Worm (Caenorhabditis elegans) whole organism, L4/young adult: ENCODE results near the gene C08F11.1.
"Not testable (repeated sequence)": the region's sequence is repeated elsewhere in the genome, so short reads cannot be mapped to it uniquely, and the experiment has no call there.

Source experiments
- W03F9.2 ChIP-seq: fragments of 150-350 bp; optimal IDR thresholded peaks from 2 replicates; lab custom pipeline; 2014; ENCODE audit warnings: missing biosample characterization, missing genetic modification characterization
- dao-5 ChIP-seq: sonication (generic microtip); optimal IDR thresholded peaks from 2 replicates; lab custom pipeline; 2016; ENCODE audit warnings: missing genotype, missing genetic modification characterization, moderate library complexity, missing compliant biosample characterization
- him-1 ChIP-seq: sonication (generic microtip); optimal IDR thresholded peaks from 2 replicates; lab custom pipeline; 2016; ENCODE audit warnings: missing genotype, missing genetic modification reagents, missing genetic modification characterization, missing compliant biosample characterization

Gene C08F11.1

DNA sequence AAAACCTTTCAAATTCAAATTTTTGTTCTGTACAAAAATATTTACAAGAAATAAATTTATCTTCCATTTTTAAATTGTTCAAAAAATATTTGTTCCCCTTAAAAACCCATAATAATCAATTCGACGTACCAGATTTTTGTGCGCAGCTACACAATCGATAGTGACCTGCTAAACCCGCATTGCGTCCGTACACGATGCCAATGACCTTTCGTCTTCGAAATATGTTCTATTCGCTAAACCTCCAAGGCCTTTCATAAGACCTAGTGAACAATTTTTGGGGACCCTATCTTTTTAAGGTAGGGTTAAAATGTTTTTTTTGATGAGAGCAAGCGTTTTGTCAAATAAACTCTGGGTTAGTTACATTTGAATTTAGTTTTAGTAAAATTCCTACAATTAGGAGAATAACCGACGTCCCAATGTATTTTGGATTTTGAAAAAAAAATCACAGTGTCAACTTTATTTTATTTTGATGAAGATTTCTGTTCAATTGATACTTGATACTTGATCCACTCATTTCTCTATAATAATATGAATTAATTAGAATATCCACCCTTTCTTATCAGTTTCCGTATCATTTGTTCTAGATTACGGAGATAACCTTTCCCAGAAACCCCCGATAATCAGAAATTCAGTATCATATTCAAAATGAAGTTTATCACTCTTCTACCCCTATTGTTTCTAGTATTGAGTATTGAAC, 21.5 kb upstream of the C08F11.1 start, which contains the start of gene Y45F10B.59:
Gene Y45F10B.59, plus strand, starts transcription at position 647 of the 697 bp plus-strand sequence.
- no peak for TF ChIP-seq dao-5 (tag; lab: Kevin White, UChicago)
- TF ChIP-seq W03F9.2 (tag; lab: Kevin White, UChicago) = no peak
- no peak for TF ChIP-seq him-1

DNA sequence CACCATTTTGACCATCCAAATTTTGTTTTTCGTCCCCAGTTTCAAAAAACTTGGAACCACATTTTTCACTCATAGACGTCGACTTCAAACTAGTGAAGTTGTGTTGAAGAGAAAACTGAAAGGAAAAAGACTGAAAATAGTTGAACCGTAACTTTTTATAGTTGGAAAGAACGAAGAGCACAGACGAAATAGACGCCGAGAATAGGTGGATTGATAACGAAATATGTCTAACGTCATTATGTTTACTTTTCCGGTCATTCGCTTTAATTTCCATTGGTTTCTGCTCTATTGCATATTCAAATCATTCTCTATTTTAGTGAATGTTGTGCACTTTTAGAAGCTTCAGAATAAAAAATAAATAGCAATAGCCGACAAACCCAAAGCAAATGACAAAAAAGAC, 13.9 kb upstream of the C08F11.1 start, which contains the start of gene C08F11.13:
Gene C08F11.13, minus strand, starts transcription at position 138 of the 400 bp plus-strand sequence.
- TF ChIP-seq him-1 (no peak), W03F9.2 (tag; lab: Kevin White, UChicago) (no peak), dao-5 (tag; lab: Kevin White, UChicago) (no peak)

DNA sequence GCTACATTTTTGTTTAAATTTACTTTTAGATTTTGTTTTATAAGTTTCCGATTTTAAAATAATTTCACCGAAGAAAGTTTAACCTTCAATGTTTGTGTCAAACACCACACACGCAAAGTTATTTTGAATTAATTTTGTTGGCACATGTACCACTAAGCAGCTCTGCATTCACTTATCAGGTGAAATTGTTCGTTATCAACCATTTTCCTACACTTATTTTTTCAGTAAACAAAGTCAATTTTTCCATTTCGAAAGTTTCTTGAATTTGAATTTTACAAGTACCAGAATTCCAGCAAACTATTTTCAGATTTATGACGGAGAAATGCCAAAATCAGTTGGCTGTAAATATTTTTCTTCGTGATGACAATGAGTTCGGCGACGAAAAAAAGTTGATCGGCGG, 4.4 kb upstream of the C08F11.1 start, which contains the start of gene C08F11.3:
Gene C08F11.3, plus strand, starts transcription at position 301 of the 400 bp plus-strand sequence.
- TF ChIP-seq him-1 (no peak), W03F9.2 (tag; lab: Kevin White, UChicago) (no peak), dao-5 (tag; lab: Kevin White, UChicago) (no peak)

DNA sequence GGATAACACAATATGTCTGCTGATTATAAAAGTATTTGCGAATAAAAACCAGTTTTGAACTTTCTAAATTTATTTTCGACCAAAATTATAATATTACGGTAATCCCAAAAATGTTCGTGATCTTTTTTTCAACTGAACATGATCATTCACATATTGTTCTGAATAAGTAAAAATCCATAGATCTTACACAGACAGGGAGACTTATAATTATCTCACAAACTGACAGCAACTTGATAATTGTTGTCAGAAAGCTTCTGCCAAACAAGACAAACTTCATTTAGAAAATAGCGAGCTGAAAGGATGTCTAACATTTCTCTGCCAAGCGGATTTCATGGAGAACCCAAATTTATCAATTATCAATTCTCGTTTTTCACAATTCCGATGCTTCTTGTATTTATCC, 2.8 kb downstream of the C08F11.1 start, which contains the start of gene sru-21:
Gene sru-21, plus strand, starts transcription at position 301 of the 400 bp plus-strand sequence.
- TF ChIP-seq him-1 (no peak), W03F9.2 (tag; lab: Kevin White, UChicago) (no peak), dao-5 (tag; lab: Kevin White, UChicago) (no peak)

DNA sequence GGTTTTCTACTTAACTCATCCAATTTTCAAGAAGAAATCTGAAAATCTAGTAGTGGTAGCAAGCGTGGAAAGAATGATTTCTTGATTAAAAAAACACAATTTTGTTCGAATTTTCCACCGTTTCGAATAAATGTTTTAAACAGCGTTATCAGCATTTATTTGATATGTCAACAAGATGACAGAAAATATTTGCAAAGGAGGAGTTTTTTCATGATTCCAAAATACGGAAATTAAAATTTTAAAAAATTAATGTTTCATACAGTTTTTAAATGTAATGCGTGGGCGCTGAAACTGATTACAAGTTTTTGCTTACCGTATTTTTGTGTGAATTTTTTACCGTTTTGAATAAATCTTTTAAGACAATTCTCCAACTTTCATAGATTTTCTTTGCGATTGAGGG, 9.0 kb downstream of the C08F11.1 start:
- TF ChIP-seq dao-5 (tag; lab: Kevin White, UChicago) = no peak
- no peak for TF ChIP-seq W03F9.2 (tag; lab: Kevin White, UChicago)
- no peak for TF ChIP-seq him-1

DNA sequence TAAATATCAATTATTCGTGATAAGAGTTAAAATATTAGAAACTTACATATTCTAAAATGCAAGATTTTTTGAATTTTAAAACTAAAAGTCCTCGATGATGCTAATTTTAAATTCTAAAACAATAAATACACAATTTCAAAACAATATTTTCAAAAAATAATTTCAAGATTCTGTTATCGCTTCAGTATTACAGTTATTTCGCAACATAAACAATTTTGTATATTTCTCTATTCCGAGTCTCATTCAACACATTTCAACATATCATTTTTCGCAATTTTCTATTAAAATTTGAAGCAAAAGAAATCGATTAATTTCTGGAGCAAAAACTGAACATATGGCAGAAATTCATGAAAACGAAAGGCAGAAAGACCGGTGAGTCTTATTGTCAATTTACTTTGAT, 9.5 kb downstream of the C08F11.1 start, which contains the start of gene fbxa-98:
Gene fbxa-98, plus strand, starts transcription at position 243 of the 400 bp plus-strand sequence.
- TF ChIP-seq him-1 = no peak
- TF ChIP-seq W03F9.2 (tag; lab: Kevin White, UChicago) = no peak
- no peak for TF ChIP-seq dao-5 (tag; lab: Kevin White, UChicago)

DNA sequence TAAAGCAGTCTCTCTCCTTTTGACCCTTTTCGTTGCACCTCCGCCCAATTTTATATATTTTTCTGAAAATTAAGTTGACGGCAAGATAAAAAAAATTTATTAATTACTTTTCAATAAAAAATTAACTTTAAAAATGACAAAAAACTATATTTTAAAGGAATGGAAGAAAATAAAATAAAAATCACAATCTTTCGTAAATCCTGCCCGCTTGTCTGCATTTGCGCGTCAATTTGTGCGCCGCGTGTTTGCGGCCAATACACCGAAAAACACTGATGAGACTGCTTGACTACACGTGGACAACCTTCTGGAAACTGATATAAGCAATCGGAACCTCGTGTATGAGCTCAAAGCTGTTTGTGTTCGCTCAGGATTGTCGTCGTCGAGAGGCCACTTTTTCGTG, 13.3 kb downstream of the C08F11.1 start, which contains the start of gene C08F11.7:
Gene C08F11.7, plus strand, starts transcription at position 301 of the 400 bp plus-strand sequence.
- TF ChIP-seq him-1 = no peak
- TF ChIP-seq dao-5 (tag; lab: Kevin White, UChicago) = no peak
- TF ChIP-seq W03F9.2 (tag; lab: Kevin White, UChicago) = no peak

DNA sequence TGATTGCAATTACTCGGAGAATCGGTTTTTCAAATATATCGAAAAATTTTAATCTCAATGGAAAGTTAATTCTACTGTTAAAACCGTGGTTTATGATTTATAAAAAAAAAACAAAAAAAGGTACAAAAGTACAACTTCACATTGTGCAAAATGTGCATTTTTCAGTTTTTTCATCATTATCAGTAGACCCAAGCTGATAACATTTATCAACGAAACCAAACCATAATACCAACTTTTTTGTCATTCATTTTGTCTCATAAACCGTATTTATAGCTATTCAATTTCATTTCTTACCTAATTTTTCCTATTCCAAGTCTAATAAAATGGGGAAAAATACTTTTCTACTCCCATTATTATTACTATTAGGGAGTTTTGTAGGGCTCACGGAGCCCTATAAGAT, 15.4 kb downstream of the C08F11.1 start, which contains the start of gene ugt-22:
Gene ugt-22, plus strand, starts transcription at position 234 of the 400 bp plus-strand sequence.
- TF ChIP-seq W03F9.2 (tag; lab: Kevin White, UChicago) = no peak
- no peak for TF ChIP-seq him-1
- no peak for TF ChIP-seq dao-5 (tag; lab: Kevin White, UChicago)

DNA sequence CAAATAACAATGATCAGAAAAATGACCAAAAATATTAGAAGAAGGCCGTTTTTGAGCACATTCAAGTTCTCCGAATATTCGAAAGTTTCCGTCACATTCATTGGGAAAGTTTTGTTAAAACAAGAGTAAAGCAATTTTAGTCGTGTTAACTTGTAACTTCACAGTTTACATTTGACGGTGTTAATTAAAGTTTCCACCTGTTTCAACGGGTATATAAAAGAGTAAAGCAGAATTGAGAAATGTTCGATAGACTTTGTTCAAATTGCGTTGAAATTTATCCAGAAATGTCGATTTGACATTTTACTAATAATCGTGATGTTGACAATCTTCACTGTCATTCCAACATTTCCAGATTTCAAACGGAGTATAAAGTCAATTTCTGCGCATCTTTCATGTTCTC, 22.2 kb downstream of the C08F11.1 start, which contains the start of gene srz-29:
Gene srz-29, minus strand, starts transcription at position 101 of the 400 bp plus-strand sequence.
- no peak for TF ChIP-seq him-1
- no peak for TF ChIP-seq dao-5 (tag; lab: Kevin White, UChicago)
- TF ChIP-seq W03F9.2 (tag; lab: Kevin White, UChicago) = no peak

DNA sequence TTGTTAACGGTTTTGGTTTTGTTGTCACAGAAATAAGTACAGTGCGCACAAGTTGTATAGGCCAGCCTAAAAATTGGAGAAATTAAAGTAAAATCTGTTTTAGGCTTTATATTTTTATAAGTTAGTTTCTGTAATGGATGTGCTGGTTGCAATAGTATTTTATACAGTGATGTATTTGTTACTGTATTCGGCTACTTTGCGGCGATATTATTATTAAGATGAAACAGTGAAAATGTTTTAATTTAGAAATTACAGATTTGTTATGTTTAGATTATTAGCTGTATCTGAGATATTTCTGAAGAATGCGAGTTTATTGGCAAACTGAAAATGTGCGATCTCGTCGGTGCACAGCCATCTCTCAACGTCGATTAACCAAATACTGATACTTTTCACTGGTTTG, 23.9 kb downstream of the C08F11.1 start, which contains the start of gene ule-4:
Gene ule-4, minus strand, starts transcription at position 101 of the 400 bp plus-strand sequence.
- TF ChIP-seq him-1 = no peak
- no peak for TF ChIP-seq W03F9.2 (tag; lab: Kevin White, UChicago)
- TF ChIP-seq dao-5 (tag; lab: Kevin White, UChicago) = no peak

DNA sequence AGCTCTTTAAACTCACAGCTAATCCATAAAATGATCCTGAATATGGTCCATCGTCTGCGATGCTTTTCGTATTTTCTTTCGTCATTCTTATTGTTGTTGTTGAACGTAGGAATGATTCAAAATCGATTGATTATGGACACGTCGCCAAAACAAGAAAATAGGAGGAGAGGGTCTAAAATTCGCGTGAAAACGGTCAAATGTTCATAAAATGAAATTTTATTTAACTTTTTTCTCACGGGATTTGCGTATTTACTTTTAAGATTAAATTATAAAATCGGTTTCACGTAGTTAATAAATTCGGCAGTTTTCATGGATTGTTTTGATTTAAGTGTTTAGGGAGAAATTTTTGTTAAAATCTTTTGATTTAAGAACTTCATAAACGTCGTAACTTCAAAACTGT, 25.5 kb downstream of the C08F11.1 start, which contains the start of gene C08F11.10:
Gene C08F11.10, minus strand, starts transcription at position 101 of the 400 bp plus-strand sequence.
- TF ChIP-seq him-1 (no peak), W03F9.2 (tag; lab: Kevin White, UChicago) (no peak), dao-5 (tag; lab: Kevin White, UChicago) (no peak)

DNA sequence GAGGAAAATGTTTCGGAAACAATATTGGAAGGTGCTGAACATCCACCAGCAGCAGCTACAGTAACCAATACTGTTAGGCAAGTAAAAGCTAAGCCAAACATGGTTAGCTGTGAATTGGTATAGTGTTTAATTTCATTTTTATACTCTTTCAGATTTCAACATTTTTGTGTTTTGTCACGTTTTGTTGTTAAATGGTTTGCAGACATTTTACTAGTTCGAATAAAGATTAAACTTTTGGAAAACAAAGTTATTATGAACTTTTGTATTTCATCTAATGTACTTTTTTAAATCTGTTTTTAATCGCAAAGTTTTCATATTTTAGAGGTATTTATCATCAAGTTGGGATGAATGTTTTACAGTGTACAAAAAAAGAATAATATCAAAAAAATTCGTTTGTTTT, 26.6 kb downstream of the C08F11.1 start, which contains the start of gene C08F11.17:
Gene C08F11.17, minus strand, starts transcription at position 101 of the 400 bp plus-strand sequence.
- no peak for TF ChIP-seq him-1
- TF ChIP-seq dao-5 (tag; lab: Kevin White, UChicago) = no peak
- no peak for TF ChIP-seq W03F9.2 (tag; lab: Kevin White, UChicago)

DNA sequence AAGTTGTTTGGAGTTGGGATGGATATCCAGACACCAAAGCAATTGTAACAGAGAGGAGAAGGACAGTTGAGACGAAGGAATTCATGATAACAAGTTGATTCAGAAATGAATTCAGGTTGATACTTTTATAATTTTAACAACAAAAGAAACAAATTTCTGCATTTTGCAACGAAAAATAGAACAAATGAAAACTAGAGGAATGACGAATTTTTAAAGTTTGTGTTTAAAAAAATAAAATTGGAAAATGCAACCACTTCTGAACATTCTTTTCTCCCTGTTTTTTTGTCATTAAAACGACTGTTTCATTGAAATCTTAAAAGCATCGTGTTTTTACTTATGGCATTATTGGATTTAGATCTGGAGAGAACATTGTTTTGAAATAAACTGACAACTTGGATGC, 27.8 kb downstream of the C08F11.1 start, which contains the start of gene C08F11.12:
Gene C08F11.12, minus strand, starts transcription at position 101 of the 400 bp plus-strand sequence.
- not testable (repeated sequence) for TF ChIP-seq W03F9.2 (tag; lab: Kevin White, UChicago); him-1; dao-5 (tag; lab: Kevin White, UChicago)

DNA sequence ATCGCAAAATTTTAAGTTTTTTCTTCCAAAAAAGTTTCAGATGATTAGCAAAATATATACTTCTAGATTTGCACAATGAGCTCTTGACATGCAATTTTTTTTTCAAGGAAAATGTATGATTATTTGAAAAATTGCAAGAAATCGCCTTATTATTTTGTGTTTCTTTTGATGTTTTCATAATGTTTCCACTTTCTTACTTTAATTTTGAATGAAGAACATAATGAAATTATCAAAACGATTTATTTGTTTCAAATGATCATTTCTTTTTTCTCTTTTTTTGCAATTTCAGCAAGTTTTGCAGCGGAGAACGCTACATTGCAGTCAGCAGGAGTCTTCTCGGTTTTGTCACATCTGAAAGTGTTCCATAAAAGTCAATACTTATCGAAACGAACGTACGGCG, 28.4 kb downstream of the C08F11.1 start, which contains the start of gene Y45F10C.6:
Gene Y45F10C.6, plus strand, starts transcription at position 301 of the 400 bp plus-strand sequence.
- TF ChIP-seq him-1; dao-5 (tag; lab: Kevin White, UChicago); W03F9.2 (tag; lab: Kevin White, UChicago): not testable (repeated sequence)
